Fruit fly (Drosophila melanogaster) whole organism: ENCODE results near the gene Poc1.

Source experiments
- CG8478 ChIP-seq: fragments of >200 bp; optimal IDR thresholded peaks from 2 replicates; lab custom pipeline; 2018; ENCODE audit warnings: inconsistent platforms
- Dll ChIP-seq: fragments of >200 bp; optimal IDR thresholded peaks from 2 replicates; lab custom pipeline; 2017
- EcR ChIP-seq, 2 experiments: fragments of >200 bp; optimal IDR thresholded peaks; 2 replicates each; lab custom pipeline; 2017; ENCODE audit warnings: missing biosample characterization in 2 of 2, missing genetic modification characterization in 2 of 2, missing genetic modification reagents in 2 of 2
- pan ChIP-seq: fragments of >200 bp; optimal IDR thresholded peaks from 2 replicates; lab custom pipeline; 2017
- psq ChIP-seq: fragments of >200 bp; optimal IDR thresholded peaks from 2 replicates; lab custom pipeline; 2017
- usp ChIP-seq: fragments of >200 bp; optimal IDR thresholded peaks from 2 replicates; lab custom pipeline; 2017; ENCODE audit warnings: missing biosample characterization, missing genetic modification characterization, mixed read lengths

Poc1 gene

dm6 chr3L:13420212-13420611 lies 30.4 kb upstream of the Poc1 start:
- TF ChIP-seq Dll (lab: Kevin White, UChicago) (no peak), pan (no peak), usp (no peak), psq (lab: Kevin White, UChicago) (no peak), EcR (GFP tag; optimal IDR thresholded peaks at IDR 0.05; lab: Kevin White, UChicago) (no peak), CG8478 (lab: Kevin White, UChicago) (no peak)

DNA sequence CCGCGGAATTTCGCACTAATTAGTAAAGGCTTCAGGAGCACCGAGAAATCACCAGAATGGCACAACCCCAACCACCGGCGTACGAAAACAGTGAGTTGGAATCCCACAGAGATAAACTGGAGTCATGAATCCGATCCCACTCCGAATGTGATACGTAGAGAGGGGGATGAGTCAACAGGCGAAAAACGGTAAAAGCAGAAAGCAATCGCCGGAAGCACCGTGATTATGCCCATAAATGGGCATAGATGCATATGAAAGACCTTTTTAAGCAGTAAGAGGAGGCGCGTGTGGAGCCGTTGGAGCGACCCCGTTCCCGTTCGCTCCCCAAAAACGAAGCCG lies 23.0 kb upstream of the Poc1 start:
- TF ChIP-seq psq (lab: Kevin White, UChicago) (no peak), CG8478 (lab: Kevin White, UChicago) (no peak), EcR (GFP tag; optimal IDR thresholded peaks at IDR 0.05; lab: Kevin White, UChicago) (no peak), pan (no peak), usp (no peak), Dll (lab: Kevin White, UChicago) (no peak)

DNA sequence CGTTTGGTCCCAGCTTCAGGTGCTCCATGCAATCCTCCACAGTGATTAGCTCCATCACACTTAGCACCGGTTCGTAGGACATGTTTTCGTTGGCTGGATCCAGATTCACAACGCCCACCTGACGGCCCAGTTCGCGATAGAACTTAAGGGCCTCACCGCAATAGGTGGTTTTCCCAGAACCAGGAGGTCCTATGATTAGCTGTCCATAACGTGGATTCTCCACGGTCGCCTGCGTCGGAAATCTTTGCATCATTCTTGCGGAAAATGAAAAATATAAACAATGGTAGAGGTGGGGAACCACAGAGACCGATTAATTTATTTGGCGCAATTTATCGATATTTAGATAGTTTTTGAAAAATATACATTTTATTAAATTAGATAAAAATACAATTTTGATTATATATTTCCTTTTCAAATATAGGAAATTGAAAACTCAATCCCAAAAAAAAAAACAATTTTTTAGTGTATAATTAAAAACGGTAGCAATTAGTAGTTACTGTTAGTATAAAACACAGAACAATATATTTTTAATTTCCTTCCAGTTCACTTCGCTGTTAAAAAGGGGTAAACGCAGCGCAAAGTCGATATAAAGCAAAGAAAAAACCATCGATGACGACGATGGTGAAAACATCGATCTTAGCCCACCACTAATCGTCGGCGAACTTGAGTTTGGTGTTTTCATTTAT lies 22.5 kb upstream of the Poc1 start, which contains the start of the genes CG10222 and flr:
Gene CG10222 (minus strand): TSS at position 254 of the 686 bp plus-strand sequence.
Gene flr (plus strand): TSS at position 644 of the 686 bp plus-strand sequence.
- TF ChIP-seq Dll (lab: Kevin White, UChicago): no peak
- TF ChIP-seq pan: no peak
- TF ChIP-seq CG8478 (lab: Kevin White, UChicago): no peak
- TF ChIP-seq usp: no peak
- TF ChIP-seq psq (lab: Kevin White, UChicago): no peak
- TF ChIP-seq EcR (GFP tag; optimal IDR thresholded peaks at IDR 0.05; lab: Kevin White, UChicago): no peak

DNA sequence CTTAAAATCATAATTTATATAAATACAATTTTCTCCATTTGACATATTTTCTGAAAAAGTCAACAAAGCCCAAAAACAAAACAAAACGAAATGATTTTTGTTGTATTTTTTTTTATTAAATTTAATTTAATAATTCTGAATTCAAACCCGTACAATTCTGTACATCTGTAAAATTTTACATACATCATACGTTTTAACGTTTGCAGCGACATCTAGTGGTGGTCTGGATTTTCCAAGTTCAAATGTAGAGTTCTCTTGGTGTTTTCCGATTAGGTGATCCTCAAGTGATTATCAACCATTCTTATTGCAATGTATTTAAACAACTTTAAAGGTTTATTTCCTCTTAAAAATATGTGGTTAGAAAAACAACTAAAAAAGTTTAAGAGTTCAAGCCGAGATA lies 21.2 kb upstream of the Poc1 start:
- no peak for TF ChIP-seq usp
- TF ChIP-seq CG8478 (lab: Kevin White, UChicago): no peak
- TF ChIP-seq pan: no peak
- TF ChIP-seq psq (lab: Kevin White, UChicago): no peak
- TF ChIP-seq Dll (lab: Kevin White, UChicago): no peak
- TF ChIP-seq EcR (GFP tag; optimal IDR thresholded peaks at IDR 0.05; lab: Kevin White, UChicago): no peak

DNA sequence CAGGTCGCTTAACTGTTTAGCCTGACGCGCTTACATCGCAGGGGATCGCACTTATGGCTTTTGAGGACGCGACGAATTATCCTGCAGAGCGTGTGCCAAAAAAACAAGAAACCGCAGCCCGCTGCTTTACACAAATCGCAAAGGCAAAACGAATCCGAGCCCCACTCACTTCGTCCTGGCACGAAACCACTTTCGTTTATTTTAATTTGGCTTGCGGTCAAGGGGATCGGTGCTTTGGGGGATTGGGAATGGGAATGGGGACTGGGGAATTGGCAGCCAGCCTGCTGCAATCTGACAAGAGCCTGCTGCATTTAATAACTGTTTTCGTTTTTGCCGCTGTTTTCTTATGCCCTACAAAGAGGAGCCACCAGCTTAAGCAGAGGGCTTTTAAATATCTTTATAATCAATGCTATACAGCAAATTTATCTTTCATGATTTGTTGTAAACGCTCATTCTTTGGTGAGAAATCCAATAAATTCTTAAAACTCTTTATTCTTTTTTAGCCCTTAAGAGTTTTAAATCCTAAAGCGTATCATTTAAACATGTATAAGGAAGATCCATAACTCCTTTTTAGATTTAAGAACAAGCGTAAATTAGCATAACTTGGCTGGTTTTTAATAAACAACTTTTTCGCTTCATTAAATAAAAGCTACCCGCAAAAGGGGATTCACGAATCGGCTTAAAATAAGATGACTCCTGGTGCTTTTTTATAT lies 20.2 kb upstream of the Poc1 start:
- no peak for TF ChIP-seq usp
- no peak for TF ChIP-seq pan
- TF ChIP-seq psq (lab: Kevin White, UChicago): no peak
- TF ChIP-seq EcR (GFP tag; optimal IDR thresholded peaks at IDR 0.05; lab: Kevin White, UChicago): no peak
- no peak for TF ChIP-seq CG8478 (lab: Kevin White, UChicago)
- no peak for TF ChIP-seq Dll (lab: Kevin White, UChicago)

- TF ChIP-seq usp (no peak), psq (lab: Kevin White, UChicago) (no peak), CG8478 (lab: Kevin White, UChicago) (no peak), EcR (GFP tag; optimal IDR thresholded peaks at IDR 0.05; lab: Kevin White, UChicago) (no peak), pan (no peak), Dll (lab: Kevin White, UChicago) (no peak)
Observed at dm6 chr3L:13406873-13407272, 17.1 kb upstream of the Poc1 start.

dm6 chr3L:13403141-13403867 lies 13.5 kb upstream of the Poc1 start:
- no peak for TF ChIP-seq Dll (lab: Kevin White, UChicago)
- TF ChIP-seq psq (lab: Kevin White, UChicago): no peak
- TF ChIP-seq usp: no peak
- no peak for TF ChIP-seq pan
- no peak for TF ChIP-seq EcR (GFP tag; optimal IDR thresholded peaks at IDR 0.05; lab: Kevin White, UChicago)
- no peak for TF ChIP-seq CG8478 (lab: Kevin White, UChicago)

dm6 chr3L:13400872-13401418 lies 11.1 kb upstream of the Poc1 start, which contains the start of gene sens:
Gene sens, minus strand, starts transcription at chr3L:13401125.
- TF ChIP-seq CG8478 (lab: Kevin White, UChicago) (no peak), EcR (GFP tag; optimal IDR thresholded peaks at IDR 0.05; lab: Kevin White, UChicago) (no peak), Dll (lab: Kevin White, UChicago) (no peak), usp (no peak), pan (no peak), psq (lab: Kevin White, UChicago) (no peak)

DNA sequence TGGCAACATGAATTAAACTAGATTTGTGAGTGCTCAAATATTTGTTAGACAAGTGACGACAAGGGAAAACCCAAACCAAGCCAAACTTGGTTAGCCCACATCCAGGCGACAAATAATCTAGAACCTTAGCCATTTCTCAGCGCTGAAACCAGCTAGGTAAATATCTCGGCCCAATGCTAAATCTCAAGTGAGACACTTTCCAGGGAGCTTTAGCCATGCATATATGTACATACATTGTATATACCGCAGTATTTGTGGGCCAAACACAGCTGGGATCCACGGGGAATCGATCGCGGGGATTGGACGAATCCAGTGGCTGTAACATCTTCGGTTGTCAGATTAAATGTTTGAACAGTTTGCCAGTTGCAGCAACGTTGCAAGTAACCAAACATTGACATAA lies 7.8 kb upstream of the Poc1 start:
- TF ChIP-seq pan: no peak
- no peak for TF ChIP-seq Dll (lab: Kevin White, UChicago)
- TF ChIP-seq usp: no peak
- TF ChIP-seq EcR (GFP tag; optimal IDR thresholded peaks at IDR 0.05; lab: Kevin White, UChicago): no peak
- no peak for TF ChIP-seq psq (lab: Kevin White, UChicago)
- no peak for TF ChIP-seq CG8478 (lab: Kevin White, UChicago)

DNA sequence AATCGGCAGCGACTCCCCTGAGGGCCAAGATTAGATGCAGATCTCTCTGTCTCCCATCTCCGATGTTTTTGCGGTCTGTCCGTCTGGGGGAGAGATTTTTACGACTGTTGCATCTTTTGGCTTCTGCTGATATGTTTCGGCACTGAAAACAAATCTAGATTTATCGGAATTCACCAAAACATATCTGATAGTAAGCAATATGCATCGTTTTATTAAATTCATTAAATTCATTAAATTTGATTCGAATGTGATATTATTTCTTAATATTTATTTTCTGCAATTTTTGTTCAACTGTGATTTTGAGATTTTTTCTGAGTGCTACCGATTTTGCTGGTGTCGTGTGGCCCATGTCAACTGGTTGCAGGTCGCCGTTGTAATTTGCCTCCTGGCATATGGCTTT lies 3.7 kb upstream of the Poc1 start:
- TF ChIP-seq EcR (GFP tag; optimal IDR thresholded peaks at IDR 0.05; lab: Kevin White, UChicago) (no peak), Dll (lab: Kevin White, UChicago) (no peak), psq (lab: Kevin White, UChicago) (no peak), usp (no peak), pan (no peak), CG8478 (lab: Kevin White, UChicago) (no peak)

DNA sequence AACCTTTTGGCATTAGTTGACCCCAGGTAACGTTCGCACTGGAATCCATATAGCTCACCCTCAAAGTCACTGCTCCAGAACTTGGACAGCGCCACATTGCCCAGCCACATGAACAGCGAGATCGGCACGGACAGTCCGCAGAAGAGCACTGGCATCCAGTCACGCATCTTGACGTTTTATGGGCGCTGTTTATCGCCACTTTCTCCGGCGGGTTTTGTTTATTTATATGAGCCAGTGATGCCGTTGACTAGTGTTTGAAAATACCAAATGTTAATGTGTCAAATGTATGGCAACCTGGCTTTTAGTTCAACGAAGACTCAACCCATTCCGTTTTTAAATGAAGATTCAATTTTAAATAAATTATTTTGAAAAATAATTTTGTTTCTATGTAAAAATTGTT lies 2.2 kb downstream of the Poc1 start, which contains the start of gene CG10171:
Gene CG10171 (minus strand): TSS at position 300 of the 400 bp plus-strand sequence.
- TF ChIP-seq Dll (lab: Kevin White, UChicago) (no peak), psq (lab: Kevin White, UChicago) (no peak), usp (no peak), EcR (GFP tag; optimal IDR thresholded peaks at IDR 0.05; lab: Kevin White, UChicago) (no peak), pan (no peak), CG8478 (lab: Kevin White, UChicago) (no peak)
